Fruit fly (Drosophila melanogaster) whole organism, embryonic: ENCODE results near the gene Sik2.
A peak's percentile ranks its signal among the peaks of the same experiment; 100 is the strongest.

Experiments used
- Ada2b ChIP-seq: fragments of 200-800 bp; sonication (Bioruptor generic); IDR thresholded peaks from 2 replicates; pipeline ENCODE4 v1.3.6; 2022; ENCODE audit warnings: missing biosample characterization, missing genetic modification characterization
- Aef1 ChIP-seq: fragments of 200-800 bp; sonication (Bioruptor generic); IDR thresholded peaks from 3 replicates; pipeline ENCODE4 v1.3.6; 2022; ENCODE audit warnings: missing biosample characterization, missing genetic modification characterization
- Atf6 ChIP-seq: fragments of 200-800 bp; sonication (Bioruptor generic); IDR thresholded peaks from 2 replicates; pipeline ENCODE4 v1.3.6; 2022; ENCODE audit warnings: missing biosample characterization, missing genetic modification characterization
- CG11093 ChIP-seq: fragments of 200-800 bp; sonication (Bioruptor generic); IDR thresholded peaks from 3 replicates; pipeline ENCODE4 v1.3.6; 2022; ENCODE audit warnings: missing biosample characterization, missing genetic modification characterization
- CG12744 ChIP-seq: fragments of 200-800 bp; sonication (Bioruptor generic); optimal IDR thresholded peaks from 2 replicates; lab custom pipeline; 2016; ENCODE audit warnings: missing biosample characterization, missing genetic modification characterization
- CG14667 ChIP-seq: fragments of 200-800 bp; sonication (Bioruptor generic); IDR thresholded peaks from 2 replicates; pipeline ENCODE4 v1.3.6; 2022; ENCODE audit warnings: missing biosample characterization, missing genetic modification characterization
- CG15479 ChIP-seq: fragments of 200-800 bp; sonication (Bioruptor generic); optimal IDR thresholded peaks from 3 replicates; lab custom pipeline; 2019; ENCODE audit warnings: missing biosample characterization, mild to moderate bottlenecking, missing genetic modification characterization, moderate library complexity
- CG15514 ChIP-seq: fragments of 200-800 bp; sonication (Bioruptor generic); optimal IDR thresholded peaks from 3 replicates; lab custom pipeline; 2017; ENCODE audit warnings: missing biosample characterization, missing genetic modification characterization, mild to moderate bottlenecking, moderate library complexity, missing genetic modification reagents
- CG16779 ChIP-seq: fragments of 200-800 bp; sonication (Bioruptor generic); IDR thresholded peaks from 2 replicates; pipeline ENCODE4 v1.3.6; 2022; ENCODE audit warnings: missing biosample characterization, missing genetic modification characterization
- CG17359 ChIP-seq: fragments of 200-800 bp; sonication (Bioruptor generic); optimal IDR thresholded peaks from 3 replicates; lab custom pipeline; 2018; ENCODE audit warnings: missing biosample characterization, mild to moderate bottlenecking, missing genetic modification characterization, moderate library complexity
- CG18262 ChIP-seq: fragments of 200-800 bp; optimal IDR thresholded peaks from 3 replicates; lab custom pipeline; 2019; ENCODE audit warnings: missing biosample characterization, mild to moderate bottlenecking, missing genetic modification characterization, moderate library complexity
- CG18619 ChIP-seq: fragments of 200-800 bp; sonication (Bioruptor generic); optimal IDR thresholded peaks from 3 replicates; lab custom pipeline; 2017; ENCODE audit warnings: missing biosample characterization, mild to moderate bottlenecking, missing genetic modification characterization
- CG2116 ChIP-seq: fragments of 200-800 bp; sonication (Bioruptor generic); optimal IDR thresholded peaks from 3 replicates; lab custom pipeline; 2018; ENCODE audit warnings: missing biosample characterization, mild to moderate bottlenecking, missing genetic modification characterization
- CG3281 ChIP-seq: fragments of 200-800 bp; sonication (Bioruptor generic); optimal IDR thresholded peaks from 3 replicates; lab custom pipeline; 2017; ENCODE audit warnings: missing biosample characterization, mild to moderate bottlenecking, missing genetic modification characterization
- CG43689 ChIP-seq: fragments of 200-800 bp; sonication (Bioruptor generic); IDR thresholded peaks from 2 replicates; pipeline ENCODE4 v1.3.6; 2022; ENCODE audit warnings: missing biosample characterization, missing genetic modification characterization
- CG5245 ChIP-seq: fragments of 200-800 bp; sonication (Bioruptor generic); optimal IDR thresholded peaks from 3 replicates; lab custom pipeline; 2016; ENCODE audit warnings: missing biosample characterization, missing genetic modification characterization
- CG6175 ChIP-seq: fragments of 200-800 bp; sonication (Bioruptor generic); IDR thresholded peaks from 3 replicates; pipeline ENCODE4 v1.3.6; 2022; ENCODE audit warnings: missing biosample characterization, missing genetic modification characterization
- CG6689 ChIP-seq: fragments of 200-800 bp; sonication (Bioruptor generic); IDR thresholded peaks from 2 replicates; pipeline ENCODE4 v1.3.6; 2022; ENCODE audit warnings: missing biosample characterization, missing genetic modification characterization
- CG6813 ChIP-seq: fragments of 200-800 bp; sonication (Bioruptor generic); optimal IDR thresholded peaks from 2 replicates; lab custom pipeline; 2017; ENCODE audit warnings: missing biosample characterization, missing genetic modification characterization, mild to moderate bottlenecking, moderate library complexity, missing genetic modification reagents
- CG8089 ChIP-seq: fragments of 200-800 bp; sonication (Bioruptor generic); optimal IDR thresholded peaks from 3 replicates; lab custom pipeline; 2016; ENCODE audit warnings: missing biosample characterization, missing genetic modification characterization
- CG8765 ChIP-seq: fragments of 200-800 bp; sonication (Bioruptor generic); IDR thresholded peaks from 2 replicates; pipeline ENCODE4 v1.3.6; 2022; ENCODE audit warnings: missing biosample characterization, missing genetic modification characterization
- CG8924 ChIP-seq: fragments of 200-800 bp; optimal IDR thresholded peaks from 3 replicates; lab custom pipeline; 2019; ENCODE audit warnings: missing biosample characterization, mild to moderate bottlenecking, missing genetic modification characterization, moderate library complexity
- Camta ChIP-seq: fragments of 200-800 bp; sonication (Bioruptor generic); optimal IDR thresholded peaks from 2 replicates; lab custom pipeline; 2016; ENCODE audit warnings: missing biosample characterization, missing genetic modification characterization
- Drgx ChIP-seq: fragments of 200-800 bp; sonication (Bioruptor generic); IDR thresholded peaks from 2 replicates; pipeline ENCODE4 v1.3.6; 2022; ENCODE audit warnings: missing biosample characterization, missing genetic modification characterization
- ERR ChIP-seq: fragments of 200-800 bp; sonication (Bioruptor generic); optimal IDR thresholded peaks from 2 replicates; lab custom pipeline; 2016; ENCODE audit warnings: missing biosample characterization, missing genetic modification characterization
- GATAe ChIP-seq: fragments of 200-800 bp; sonication (Bioruptor generic); conservative IDR thresholded peaks from 2 replicates; pipeline ENCODE4 v1.3.6; 2022; ENCODE audit warnings: missing biosample characterization, missing genetic modification characterization
- H15 ChIP-seq: fragments of 200-800 bp; sonication (Bioruptor generic); IDR thresholded peaks from 3 replicates; pipeline ENCODE4 v1.3.6; 2022; ENCODE audit warnings: missing biosample characterization, missing genetic modification characterization
- HLH3B ChIP-seq: fragments of 200-800 bp; sonication (Bioruptor generic); IDR thresholded peaks from 2 replicates; pipeline ENCODE4 v1.3.6; 2022; ENCODE audit warnings: missing biosample characterization, missing genetic modification characterization
- Med ChIP-seq: fragments of 200-800 bp; sonication (Bioruptor generic); peaks from one replicate; lab custom pipeline; 2016; ENCODE audit warnings: missing biosample characterization, missing genetic modification characterization, mild to moderate bottlenecking, inconsistent platforms, moderate library complexity
- Mrtf ChIP-seq: fragments of 200-800 bp; sonication (Bioruptor generic); IDR thresholded peaks from 3 replicates; pipeline ENCODE4 v1.3.6; 2022; ENCODE audit warnings: missing biosample characterization, missing genetic modification characterization
- Myb ChIP-seq: fragments of 200-800 bp; sonication (Bioruptor generic); optimal IDR thresholded peaks from 2 replicates; lab custom pipeline; 2016; ENCODE audit warnings: missing biosample characterization, missing genetic modification characterization
- Sox100B ChIP-seq: fragments of 200-800 bp; sonication (Bioruptor generic); optimal IDR thresholded peaks from 3 replicates; lab custom pipeline; 2018; ENCODE audit warnings: missing biosample characterization, mild to moderate bottlenecking, missing genetic modification characterization
- Vsx1 ChIP-seq: fragments of 200-800 bp; sonication (Bioruptor generic); optimal IDR thresholded peaks from 2 replicates; lab custom pipeline; 2017; ENCODE audit warnings: missing biosample characterization, mild to moderate bottlenecking, missing genetic modification characterization, missing genetic modification reagents
- chinmo ChIP-seq: fragments of 200-800 bp; sonication (Bioruptor generic); IDR thresholded peaks from 4 replicates; pipeline ENCODE4 v1.3.6; 2022; ENCODE audit warnings: missing biosample characterization, missing genetic modification characterization; ENCODE audit not compliant: partially characterized antibody
- croc ChIP-seq: fragments of 200-800 bp; sonication (Bioruptor generic); conservative IDR thresholded peaks from 3 replicates; pipeline ENCODE4 v1.3.6; 2022; ENCODE audit warnings: missing biosample characterization, missing genetic modification characterization
- crol ChIP-seq: fragments of 200-800 bp; sonication (Bioruptor generic); IDR thresholded peaks from 2 replicates; pipeline ENCODE4 v1.3.6; 2022; ENCODE audit warnings: missing biosample characterization, missing genetic modification characterization
- crp ChIP-seq, 2 experiments: fragments of 200-800 bp; sonication (Bioruptor generic); optimal IDR thresholded peaks; 2 replicates in 1 of 2; 3 replicates in 1 of 2; lab custom pipeline; 2017; ENCODE audit warnings: missing biosample characterization in 2 of 2, missing genetic modification characterization in 2 of 2, mild to moderate bottlenecking in 1 of 2, moderate library complexity in 1 of 2
- da ChIP-seq: fragments of 200-800 bp; sonication (Bioruptor generic); optimal IDR thresholded peaks from 2 replicates; lab custom pipeline; 2016; ENCODE audit warnings: missing biosample characterization, missing genetic modification characterization
- dmrt99B ChIP-seq: fragments of 200-800 bp; sonication (Bioruptor generic); optimal IDR thresholded peaks from 2 replicates; lab custom pipeline; 2018; ENCODE audit warnings: missing biosample characterization, mild to moderate bottlenecking, missing genetic modification characterization, moderate library complexity
- ewg ChIP-seq: fragments of 200-800 bp; sonication (Bioruptor generic); optimal IDR thresholded peaks from 3 replicates; lab custom pipeline; 2017; ENCODE audit warnings: mild to moderate bottlenecking, missing biosample characterization, missing genetic modification reagents, missing genetic modification characterization
- grn ChIP-seq: fragments of 200-800 bp; sonication (Bioruptor generic); optimal IDR thresholded peaks from 3 replicates; lab custom pipeline; 2017; ENCODE audit warnings: missing biosample characterization, missing genetic modification characterization
- hbn ChIP-seq: fragments of 200-800 bp; sonication (Bioruptor generic); IDR thresholded peaks from 2 replicates; pipeline ENCODE4 v1.3.6; 2022; ENCODE audit warnings: missing biosample characterization, missing genetic modification characterization; ENCODE audit not compliant: partially characterized antibody
- ken ChIP-seq: fragments of 200-800 bp; sonication (Bioruptor generic); IDR thresholded peaks from 3 replicates; pipeline ENCODE4 v1.3.6; 2022; ENCODE audit warnings: missing biosample characterization, missing genetic modification characterization
- lab ChIP-seq: fragments of 200-800 bp; sonication (Bioruptor generic); optimal IDR thresholded peaks from 3 replicates; lab custom pipeline; 2017; ENCODE audit warnings: missing biosample characterization, missing genetic modification characterization, mild to moderate bottlenecking, moderate library complexity, missing genetic modification reagents
- maf-S ChIP-seq: fragments of 200-800 bp; sonication (Bioruptor generic); optimal IDR thresholded peaks from 2 replicates; lab custom pipeline; 2016; ENCODE audit warnings: missing biosample characterization, missing genetic modification characterization
- oc ChIP-seq: fragments of 200-800 bp; sonication (Bioruptor generic); optimal IDR thresholded peaks from 2 replicates; lab custom pipeline; 2018; ENCODE audit warnings: missing biosample characterization, mild to moderate bottlenecking, missing genetic modification characterization, moderate library complexity
- pb ChIP-seq: fragments of 200-800 bp; sonication (Bioruptor generic); optimal IDR thresholded peaks from 3 replicates; lab custom pipeline; 2016; ENCODE audit warnings: missing biosample characterization, missing genetic modification characterization
- pnt ChIP-seq: fragments of 200-800 bp; sonication (Bioruptor generic); optimal IDR thresholded peaks from 3 replicates; lab custom pipeline; 2016; ENCODE audit warnings: missing biosample characterization, missing genetic modification characterization
- shn ChIP-seq: fragments of 200-800 bp; sonication (Bioruptor generic); optimal IDR thresholded peaks from 3 replicates; lab custom pipeline; 2016; ENCODE audit warnings: missing biosample characterization, missing genetic modification characterization
- slou ChIP-seq: fragments of 200-800 bp; sonication (Bioruptor generic); optimal IDR thresholded peaks from 3 replicates; lab custom pipeline; 2016; ENCODE audit warnings: missing biosample characterization, missing genetic modification characterization
- wor ChIP-seq: fragments of 200-800 bp; sonication (Bioruptor generic); IDR thresholded peaks from 2 replicates; pipeline ENCODE4 v1.3.6; 2022; ENCODE audit warnings: missing biosample characterization, missing genetic modification characterization

Sik2 gene

DNA sequence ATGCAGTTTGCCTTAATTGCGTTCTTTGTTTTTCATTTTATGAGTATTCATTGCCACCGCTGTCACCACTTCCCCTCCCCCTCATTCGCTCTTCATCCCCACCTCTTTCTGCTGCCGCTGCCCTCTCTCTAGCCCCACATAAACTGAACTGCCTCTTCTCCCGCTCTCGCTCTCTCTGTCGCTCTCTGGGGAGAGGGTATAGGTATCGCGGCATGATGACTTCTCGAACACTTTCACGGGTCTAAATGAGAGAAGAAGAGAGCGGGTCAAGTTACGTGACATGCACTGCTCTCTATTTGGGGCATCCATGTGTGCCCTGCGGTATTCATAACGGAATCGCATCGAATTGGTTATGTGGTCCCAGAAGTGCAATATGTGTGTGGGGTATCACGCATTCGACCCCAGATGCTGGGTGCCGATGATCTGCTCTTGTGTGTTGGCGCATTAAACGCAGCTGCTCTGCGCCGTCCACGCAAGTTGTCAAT lies 22.0 kb upstream of the Sik2 start (continued):
- TF ChIP-seq chinmo (GFP tag; lab: Robert Waterston, UW) (peak; percentile 71; the same call in 3 of the 4 replicates), GATAe (no peak), Aef1 (GFP tag; lab: Robert Waterston, UW) (peak; percentile 82), slou (GFP tag; lab: Kevin White, UChicago) (peak; percentile 22), ken (GFP tag; lab: Robert Waterston, UW) (peak; percentile 89), da (peak; percentile 67), CG6175 (GFP tag; lab: Robert Waterston, UW) (0 out of 3 replicates have a peak, but pooled peaks have one; percentile 37), crol (GFP tag; lab: Robert Waterston, UW) (peak; percentile 98), Drgx (peak; percentile 93), HLH3B (GFP tag; lab: Robert Waterston, UW) (peak; percentile 85), CG17359 (tag; lab: Kevin White, UChicago) (peak; percentile 82), croc (GFP tag; lab: Robert Waterston, UW) (peak; percentile 70), crp (GFP tag; optimal IDR thresholded peaks at IDR 0.05; lab: Kevin White, UChicago) (peak in 1 of 2 experiments; percentile 38), dmrt99B (tag; lab: Kevin White, UChicago) (peak; percentile 86), pb (peak; percentile 83), CG6689 (GFP tag; lab: Robert Waterston, UW) (peak; percentile 82), CG14667 (GFP tag; lab: Robert Waterston, UW) (peak; percentile 81), CG6813 (GFP tag; lab: Kevin White, UChicago) (peak; percentile 66), hbn (no peak), Med (GFP tag; lab: Kevin White, UChicago) (peak; percentile 97), CG2116 (GFP tag; lab: Kevin White, UChicago) (peak; percentile 57), maf-S (GFP tag; lab: Kevin White, UChicago) (peak; percentile 74), CG11093 (GFP tag; lab: Robert Waterston, UW) (peak; percentile 74), grn (GFP tag; lab: Kevin White, UChicago) (no peak), Mrtf (GFP tag; lab: Robert Waterston, UW) (peak; percentile 80; the same call in 2 of the 3 replicates), wor (GFP tag; lab: Robert Waterston, UW) (peak; percentile 77), Sox100B (peak; percentile 52), CG8924 (peak; percentile 86), shn (GFP tag; lab: Kevin White, UChicago) (peak; percentile 81), CG15479 (GFP tag; lab: Kevin White, UChicago) (no peak), CG15514 (GFP tag; lab: Kevin White, UChicago) (peak; percentile 41), CG8765 (GFP tag; lab: Robert Waterston, UW) (peak; percentile 61; the same call in 1 of the 2 replicates), CG43689 (GFP tag; lab: Robert Waterston, UW) (peak; percentile 71), lab (peak; percentile 82), Ada2b (GFP tag; lab: Robert Waterston, UW) (peak; percentile 77), ERR (GFP tag; lab: Kevin White, UChicago) (peak; percentile 63), CG8089 (GFP tag; lab: Kevin White, UChicago) (peak; percentile 85), Myb (GFP tag; lab: Kevin White, UChicago) (peak; percentile 68), pnt (GFP tag; lab: Kevin White, UChicago) (peak; percentile 80), ewg (GFP tag; lab: Kevin White, UChicago) (peak; percentile 59), oc (tag; lab: Kevin White, UChicago) (peak; percentile 84), CG16779 (GFP tag; lab: Robert Waterston, UW) (no peak), CG18262 (tag; lab: Kevin White, UChicago) (peak; percentile 83), CG12744 (GFP tag; lab: Kevin White, UChicago) (peak; percentile 71), H15 (GFP tag; lab: Robert Waterston, UW) (peak; percentile 87), Camta (peak; percentile 84), CG18619 (peak; percentile 76), CG5245 (GFP tag; lab: Kevin White, UChicago) (peak; percentile 67), CG3281 (peak; percentile 54), Atf6 (GFP tag; lab: Robert Waterston, UW) (peak; percentile 79), Vsx1 (peak; percentile 52)
